Worm (Caenorhabditis elegans) whole organism, L2 larva: ENCODE measurements around the gene F16H6.8.

Experiments
- C34F6.9 ChIP-seq: fragments of 150-350 bp; optimal IDR thresholded peaks from 2 replicates; lab custom pipeline; 2014; ENCODE audit warnings: missing biosample characterization, missing genetic modification characterization
- F13H6.1 ChIP-seq: sonication (generic microtip); optimal IDR thresholded peaks from 2 replicates; lab custom pipeline; 2016; ENCODE audit warnings: missing genetic modification characterization, missing compliant biosample characterization
- R02D3.7 ChIP-seq: fragments of 150-350 bp; optimal IDR thresholded peaks from 2 replicates; lab custom pipeline; 2014; ENCODE audit warnings: missing biosample characterization, missing genetic modification characterization
- Y55F3AM.14 ChIP-seq: fragments of 200-800 bp; sonication (Bioruptor generic); optimal IDR thresholded peaks from 2 replicates; lab custom pipeline; 2018; ENCODE audit warnings: mild to moderate bottlenecking, missing genetic modification characterization, missing compliant biosample characterization
- alr-1 ChIP-seq: fragments of 150-350 bp; optimal IDR thresholded peaks from 2 replicates; lab custom pipeline; 2014; ENCODE audit warnings: missing biosample characterization, missing genetic modification characterization
- aly-2 ChIP-seq: fragments of 150-350 bp; optimal IDR thresholded peaks from 2 replicates; lab custom pipeline; 2014; ENCODE audit warnings: missing biosample characterization, missing genetic modification characterization
- ama-1 ChIP-seq: fragments of 150-350 bp; optimal IDR thresholded peaks from 2 replicates; lab custom pipeline; 2018; ENCODE audit warnings: inconsistent platforms
- blmp-1 ChIP-seq: sonication (generic microtip); optimal IDR thresholded peaks from 2 replicates; lab custom pipeline; 2017; ENCODE audit warnings: missing genetic modification characterization, mild to moderate bottlenecking, missing compliant biosample characterization, antibody characterized with exemption, moderate library complexity; ENCODE audit not compliant: insufficient read depth
- ceh-82 ChIP-seq: fragments of 150-350 bp; optimal IDR thresholded peaks from 2 replicates; lab custom pipeline; 2014; ENCODE audit warnings: missing biosample characterization, missing genetic modification characterization
- crh-2 ChIP-seq: sonication (generic microtip); optimal IDR thresholded peaks from 2 replicates; lab custom pipeline; 2017; ENCODE audit warnings: missing biosample characterization, missing genetic modification characterization
- dmd-4 ChIP-seq: sonication (generic microtip); optimal IDR thresholded peaks from 2 replicates; lab custom pipeline; 2017; ENCODE audit warnings: missing biosample characterization, missing genetic modification characterization
- egl-27 ChIP-seq: sonication (generic microtip); optimal IDR thresholded peaks from 3 replicates; lab custom pipeline; 2017; ENCODE audit warnings: missing biosample characterization, missing genetic modification reagents, missing genetic modification characterization
- elt-1 ChIP-seq: fragments of 150-350 bp; optimal IDR thresholded peaks from 2 replicates; lab custom pipeline; 2014; ENCODE audit warnings: missing biosample characterization, missing genetic modification characterization
- gmeb-1 ChIP-seq: fragments of 150-350 bp; optimal IDR thresholded peaks from 2 replicates; lab custom pipeline; 2014; ENCODE audit warnings: missing biosample characterization, missing genetic modification characterization
- lin-11 ChIP-seq: fragments of 150-350 bp; sonication (generic microtip); optimal IDR thresholded peaks from 2 replicates; lab custom pipeline; 2014; ENCODE audit warnings: missing biosample characterization, missing genetic modification characterization, inconsistent platforms, mixed read lengths
- lin-13 ChIP-seq: fragments of 150-350 bp; optimal IDR thresholded peaks from 2 replicates; lab custom pipeline; 2014; ENCODE audit warnings: missing biosample characterization, missing genetic modification reagents, missing genetic modification characterization
- mab-5 ChIP-seq: fragments of 150-350 bp; optimal IDR thresholded peaks from 2 replicates; lab custom pipeline; 2014; ENCODE audit warnings: missing biosample characterization, missing genetic modification characterization
- mbf-1 ChIP-seq: sonication (generic microtip); optimal IDR thresholded peaks from 2 replicates; lab custom pipeline; 2017; ENCODE audit warnings: missing biosample characterization, missing genetic modification characterization
- mdl-1 ChIP-seq, 2 experiments: fragments of 150-350 bp in 1 of 2; sonication (generic microtip) in 1 of 2; optimal IDR thresholded peaks; 2 replicates each; lab custom pipeline; 2017; ENCODE audit warnings: missing biosample characterization in 2 of 2, missing genetic modification characterization in 2 of 2
- nhr-10 ChIP-seq: sonication (generic microtip); optimal IDR thresholded peaks from 2 replicates; lab custom pipeline; 2017; ENCODE audit warnings: missing biosample characterization, missing genetic modification characterization
- nhr-11 ChIP-seq: fragments of 150-350 bp; optimal IDR thresholded peaks from 2 replicates; lab custom pipeline; 2014; ENCODE audit warnings: missing biosample characterization, missing genetic modification characterization
- nhr-12 ChIP-seq: fragments of 150-350 bp; optimal IDR thresholded peaks from 2 replicates; lab custom pipeline; 2014; ENCODE audit warnings: missing biosample characterization, missing genetic modification characterization
- nhr-129 ChIP-seq: fragments of 150-350 bp; optimal IDR thresholded peaks from 2 replicates; lab custom pipeline; 2014; ENCODE audit warnings: missing biosample characterization, missing genetic modification characterization
- nhr-25 ChIP-seq: fragments of 150-350 bp; sonication (generic microtip); optimal IDR thresholded peaks from 3 replicates; lab custom pipeline; 2014; ENCODE audit warnings: missing biosample characterization, missing genetic modification characterization
- nhr-6 ChIP-seq: fragments of 150-350 bp; optimal IDR thresholded peaks from 2 replicates; lab custom pipeline; 2014; ENCODE audit warnings: missing biosample characterization, missing genetic modification characterization
- nhr-77 ChIP-seq: fragments of 150-350 bp; optimal IDR thresholded peaks from 2 replicates; lab custom pipeline; 2014; ENCODE audit warnings: missing biosample characterization, missing genetic modification characterization
- sem-4 ChIP-seq: fragments of 150-350 bp; optimal IDR thresholded peaks from 2 replicates; lab custom pipeline; 2014; ENCODE audit warnings: missing biosample characterization, missing genetic modification reagents, missing genetic modification characterization
- skn-1 ChIP-seq: sonication (generic microtip); optimal IDR thresholded peaks from 2 replicates; lab custom pipeline; 2017; ENCODE audit warnings: missing biosample characterization, missing genetic modification characterization
- sma-3 ChIP-seq: sonication (generic microtip); optimal IDR thresholded peaks from 2 replicates; lab custom pipeline; 2016; ENCODE audit warnings: missing genetic modification reagents, missing genetic modification characterization, missing compliant biosample characterization
- sma-9 ChIP-seq, 2 experiments: fragments of 150-350 bp in 1 of 2; sonication (generic microtip) in 1 of 2; optimal IDR thresholded peaks; 2 replicates each; lab custom pipeline; 2014 to 2016; ENCODE audit warnings: missing genetic modification characterization in 2 of 2, mild to moderate bottlenecking in 1 of 2, missing biosample characterization in 1 of 2, missing compliant biosample characterization in 1 of 2, missing genetic modification reagents in 1 of 2, moderate library complexity in 1 of 2
- snpc-4 ChIP-seq: fragments of 150-350 bp; optimal IDR thresholded peaks from 2 replicates; lab custom pipeline; 2014; ENCODE audit warnings: missing biosample characterization, missing genetic modification characterization
- unc-55 ChIP-seq: fragments of 150-350 bp; sonication (generic microtip); optimal IDR thresholded peaks from 3 replicates; lab custom pipeline; 2014; ENCODE audit warnings: missing biosample characterization, missing genetic modification reagents, missing genetic modification characterization
- unc-62 ChIP-seq: fragments of 150-350 bp; optimal IDR thresholded peaks from 2 replicates; lab custom pipeline; 2014; ENCODE audit warnings: missing biosample characterization, missing genetic modification reagents, missing genetic modification characterization
- ztf-1 ChIP-seq: fragments of 200-800 bp; sonication (Bioruptor generic); conservative IDR thresholded peaks from 2 replicates; pipeline ENCODE4 v1.3.6; 2022; ENCODE audit warnings: missing genetic modification characterization, missing compliant biosample characterization
- ztf-4 ChIP-seq: fragments of 150-350 bp; optimal IDR thresholded peaks from 2 replicates; lab custom pipeline; 2014; ENCODE audit warnings: missing biosample characterization, missing genetic modification characterization

Gene F16H6.8

DNA sequence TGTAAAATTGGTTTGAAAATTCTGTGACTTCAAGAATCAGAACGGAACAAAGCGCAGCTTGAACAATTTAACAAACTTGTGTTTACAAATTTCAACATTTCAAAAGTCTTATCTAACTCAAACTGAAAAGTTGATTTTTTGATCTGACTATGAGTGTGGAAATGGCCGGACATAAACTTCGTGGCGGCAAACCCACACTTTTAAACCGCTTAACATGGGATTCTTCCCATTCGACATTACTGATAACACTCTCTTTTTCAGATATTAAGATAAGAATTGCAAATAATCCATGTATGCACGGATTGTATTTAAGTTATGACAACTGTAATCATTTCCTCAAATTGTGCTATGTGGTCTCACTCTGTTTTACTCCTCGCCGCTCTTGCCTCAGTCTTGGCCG lies 24.9 kb downstream of the F16H6.8 start, which contains the start of gene clec-42:
clec-42 (plus strand) TSS at position 285 of the 400 bp plus-strand sequence.
- TF ChIP-seq ztf-1 (GFP tag; lab: Robert Waterston, UW) = no peak
- TF ChIP-seq R02D3.7 = no peak
- TF ChIP-seq nhr-12 = no peak
- no peak for TF ChIP-seq mdl-1 (tag; optimal IDR thresholded peaks at IDR 0.05; lab: Kevin White, UChicago)
- TF ChIP-seq elt-1 (tag; lab: Kevin White, UChicago) = no peak
- no peak for TF ChIP-seq lin-11 (tag; lab: Kevin White, UChicago)
- TF ChIP-seq lin-13 (GFP tag; lab: Kevin White, UChicago) = no peak
- TF ChIP-seq aly-2 (tag; lab: Kevin White, UChicago) = no peak
- no peak for TF ChIP-seq nhr-11 (tag; lab: Kevin White, UChicago)
- no peak for TF ChIP-seq sem-4
- TF ChIP-seq unc-55 (GFP tag; lab: Kevin White, UChicago) = no peak
- no peak for TF ChIP-seq skn-1 (tag; lab: Kevin White, UChicago)
- no peak for TF ChIP-seq nhr-129 (tag; lab: Kevin White, UChicago)
- TF ChIP-seq F13H6.1 = no peak

DNA sequence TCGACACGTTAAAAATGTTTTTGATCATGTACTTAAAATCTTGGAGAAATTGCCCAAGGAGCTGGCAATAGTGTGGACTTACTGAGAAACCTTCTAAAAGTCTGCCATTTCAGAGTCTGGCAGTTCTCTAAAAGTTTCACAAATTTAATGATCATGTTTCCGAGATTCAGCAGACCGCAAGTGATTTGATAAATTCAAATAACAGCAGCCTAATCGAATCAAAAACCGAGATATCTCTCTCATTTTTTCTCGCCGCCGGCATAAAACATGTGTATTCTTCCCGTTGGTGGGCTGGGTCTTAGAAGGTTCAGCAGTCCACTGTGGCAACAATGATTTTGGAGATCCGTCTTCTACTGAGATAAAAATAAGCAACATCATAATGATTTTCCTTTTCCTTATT lies 26.9 kb downstream of the F16H6.8 start, which contains the start of gene clec-246:
clec-246 (plus strand) TSS at position 301 of the 400 bp plus-strand sequence.
- TF ChIP-seq nhr-10 (no peak), sma-9 (GFP tag; optimal IDR thresholded peaks at IDR 0.05; lab: Kevin White, UChicago) (no peak), sma-9 (tag; optimal IDR thresholded peaks at IDR 0.05; lab: Kevin White, UChicago) (no peak), skn-1 (tag; lab: Kevin White, UChicago) (no peak), sma-3 (no peak), nhr-25 (no peak), alr-1 (tag; lab: Kevin White, UChicago) (no peak), ztf-4 (tag; lab: Kevin White, UChicago) (no peak), gmeb-1 (no peak), sem-4 (no peak), ama-1 (lab: Kevin White, UChicago) (no peak), nhr-11 (tag; lab: Kevin White, UChicago) (no peak), blmp-1 (tag; lab: Kevin White, UChicago) (no peak), aly-2 (tag; lab: Kevin White, UChicago) (no peak)

DNA sequence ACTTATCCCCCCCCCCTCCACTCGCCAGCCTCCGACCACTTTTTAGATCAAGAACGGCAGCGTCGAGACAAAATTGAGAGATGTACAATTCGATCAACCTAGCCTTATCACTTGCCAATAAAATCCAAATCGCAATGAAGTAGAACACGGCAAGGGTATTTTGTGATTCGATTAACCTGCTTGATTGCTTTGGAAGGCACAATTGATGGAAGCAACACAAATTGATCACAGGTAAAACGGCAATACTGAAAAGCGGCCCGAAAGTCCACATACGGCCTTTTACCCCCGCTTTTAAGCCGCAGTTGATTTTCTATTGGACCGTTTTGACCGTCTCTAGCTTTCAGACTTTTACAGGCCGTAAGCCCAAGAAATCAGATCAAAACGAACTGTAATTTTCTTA lies 27.7 kb downstream of the F16H6.8 start, which contains the start of gene clec-245:
clec-245 (minus strand) TSS at position 101 of the 400 bp plus-strand sequence.
- TF ChIP-seq egl-27 (tag; lab: Kevin White, UChicago) (no peak), ceh-82 (no peak), Y55F3AM.14 (GFP tag; lab: Kevin White, UChicago) (no peak), aly-2 (tag; lab: Kevin White, UChicago) (no peak), mbf-1 (tag; lab: Kevin White, UChicago) (no peak), nhr-10 (no peak), lin-13 (GFP tag; lab: Kevin White, UChicago) (no peak), snpc-4 (no peak), nhr-25 (no peak), nhr-77 (tag; lab: Kevin White, UChicago) (no peak), ztf-4 (tag; lab: Kevin White, UChicago) (no peak), mdl-1 (tag; optimal IDR thresholded peaks at IDR 0.05; lab: Kevin White, UChicago) (no peak), dmd-4 (no peak), blmp-1 (tag; lab: Kevin White, UChicago) (no peak), mab-5 (tag; lab: Kevin White, UChicago) (no peak)

DNA sequence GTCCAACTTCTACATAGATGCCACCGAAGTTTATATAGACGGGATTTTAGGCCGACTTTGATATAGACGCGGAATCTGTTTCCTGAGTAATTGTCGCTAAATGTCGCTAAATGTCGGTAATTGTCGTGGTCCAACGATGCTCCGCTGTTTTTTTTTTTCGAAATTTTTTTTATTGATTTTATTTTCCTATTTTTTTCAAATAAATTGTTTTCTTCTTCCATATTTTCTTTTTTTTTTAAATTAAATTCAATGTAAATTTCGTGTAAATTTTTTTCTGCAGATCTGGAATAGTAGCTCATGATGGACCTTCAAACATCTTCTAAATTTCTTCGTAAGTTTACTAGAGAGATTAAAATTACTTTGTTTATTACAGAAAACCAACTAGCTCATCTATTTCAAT lies 31.2 kb downstream of the F16H6.8 start, which contains the start of gene C31G12.3:
C31G12.3 (plus strand) TSS at position 301 of the 400 bp plus-strand sequence.
- no peak for TF ChIP-seq nhr-6
- no peak for TF ChIP-seq ztf-4 (tag; lab: Kevin White, UChicago)
- TF ChIP-seq crh-2 (tag; lab: Kevin White, UChicago) = no peak
- TF ChIP-seq C34F6.9 (tag; lab: Kevin White, UChicago) = no peak
- no peak for TF ChIP-seq lin-13 (GFP tag; lab: Kevin White, UChicago)
- TF ChIP-seq mdl-1 (tag; optimal IDR thresholded peaks at IDR 0.05; lab: Kevin White, UChicago) = no peak
- no peak for TF ChIP-seq ceh-82
- no peak for TF ChIP-seq unc-62 (GFP tag; lab: Kevin White, UChicago)
- TF ChIP-seq sma-9 (GFP tag; optimal IDR thresholded peaks at IDR 0.05; lab: Kevin White, UChicago) = no peak
- no peak for TF ChIP-seq sma-9 (tag; optimal IDR thresholded peaks at IDR 0.05; lab: Kevin White, UChicago)
